Worm (Caenorhabditis elegans) whole organism, dauer: Measurements from ENCODE around the gene mdt-19.
"Not testable (repeated sequence)": the region's sequence is repeated elsewhere in the genome, so short reads cannot be mapped to it uniquely, and the experiment has no call there.

ENCODE experiments used
- unc-62 ChIP-seq: sonication (generic microtip); optimal IDR thresholded peaks from 2 replicates; lab custom pipeline; 2017; ENCODE audit warnings: missing biosample characterization, missing genetic modification reagents, missing genetic modification characterization

mdt-19 gene

ce11 chrIII:2597753-2598152, at the start of gene mdt-19:
TSS of gene mdt-19 (plus strand) at chrIII:2598053.
- TF ChIP-seq unc-62 (GFP tag; lab: Kevin White, UChicago) = no peak

ce11 chrIII:2549620-2550019, 48.2 kb upstream of the mdt-19 start, which contains the start of gene feh-1:
TSS of gene feh-1 (plus strand) at chrIII:2549920.
- TF ChIP-seq unc-62 (GFP tag; lab: Kevin White, UChicago) = no peak

- TF ChIP-seq unc-62 (GFP tag; lab: Kevin White, UChicago) = no peak
Measured at ce11 chrIII:2551981-2552380, 45.9 kb upstream of the mdt-19 start.

- TF ChIP-seq unc-62 (GFP tag; lab: Kevin White, UChicago) = no peak
Measured at ce11 chrIII:2552382-2552781, 45.5 kb upstream of the mdt-19 start.

ce11 chrIII:2553579-2553978, 44.3 kb upstream of the mdt-19 start:
- no peak for TF ChIP-seq unc-62 (GFP tag; lab: Kevin White, UChicago)

- no peak for TF ChIP-seq unc-62 (GFP tag; lab: Kevin White, UChicago)
Measured at ce11 chrIII:2560763-2561162, 37.1 kb upstream of the mdt-19 start.

ce11 chrIII:2561410-2561809, 36.4 kb upstream of the mdt-19 start, which contains the start of gene nhr-239:
TSS of gene nhr-239 (plus strand) at chrIII:2561710.
- TF ChIP-seq unc-62 (GFP tag; lab: Kevin White, UChicago) = no peak

ce11 chrIII:2563033-2563656, 34.7 kb upstream of the mdt-19 start:
- TF ChIP-seq unc-62 (GFP tag; lab: Kevin White, UChicago) = no peak

ce11 chrIII:2563883-2564282, 34.0 kb upstream of the mdt-19 start, which contains the start of gene Y54F10AM.11:
TSS of gene Y54F10AM.11 (minus strand) at chrIII:2563983.
- not testable (repeated sequence) for TF ChIP-seq unc-62 (GFP tag; lab: Kevin White, UChicago)

- no peak for TF ChIP-seq unc-62 (GFP tag; lab: Kevin White, UChicago)
Measured at ce11 chrIII:2571447-2571846, 26.4 kb upstream of the mdt-19 start, which contains the start of gene Y54F10AR.2. TSS of gene Y54F10AR.2 (minus strand) at chrIII:2571547.

- TF ChIP-seq unc-62 (GFP tag; lab: Kevin White, UChicago) = no peak
Measured at ce11 chrIII:2572421-2572820, 25.4 kb upstream of the mdt-19 start.

- TF ChIP-seq unc-62 (GFP tag; lab: Kevin White, UChicago) = no peak
Measured at ce11 chrIII:2575635-2576164, 22.2 kb upstream of the mdt-19 start, which contains the start of gene Y54F10AR.1. TSS of gene Y54F10AR.1 (minus strand) at chrIII:2575685.

ce11 chrIII:2576360-2577259, 21.2 kb upstream of the mdt-19 start:
- TF ChIP-seq unc-62 (GFP tag; lab: Kevin White, UChicago) = no peak

ce11 chrIII:2577982-2578381, 19.9 kb upstream of the mdt-19 start:
- TF ChIP-seq unc-62 (GFP tag; lab: Kevin White, UChicago) = no peak

- no peak for TF ChIP-seq unc-62 (GFP tag; lab: Kevin White, UChicago)
Measured at ce11 chrIII:2578563-2578962, 19.3 kb upstream of the mdt-19 start.

ce11 chrIII:2578993-2579392, 18.9 kb upstream of the mdt-19 start, which contains the start of gene Y71H2B.8:
TSS of gene Y71H2B.8 (plus strand) at chrIII:2579293.
- no peak for TF ChIP-seq unc-62 (GFP tag; lab: Kevin White, UChicago)
